Worm (Caenorhabditis elegans) whole organism, L4 larva: Measurements from ENCODE around the gene F56F11.4.

ENCODE experiments used
- F49E8.2 ChIP-seq: sonication (generic microtip); optimal IDR thresholded peaks from 2 replicates; lab custom pipeline; 2016; ENCODE audit warnings: missing compliant biosample characterization, mild to moderate bottlenecking, missing genetic modification characterization, borderline replicate concordance
- Y5F2A.4 ChIP-seq: fragments of 200-800 bp; sonication (Bioruptor generic); optimal IDR thresholded peaks from 2 replicates; lab custom pipeline; 2018; ENCODE audit warnings: mild to moderate bottlenecking, missing genetic modification characterization, missing compliant biosample characterization
- aly-2 ChIP-seq: sonication (generic microtip); optimal IDR thresholded peaks from 2 replicates; lab custom pipeline; 2018; ENCODE audit warnings: missing biosample characterization, missing genetic modification characterization

DNA sequence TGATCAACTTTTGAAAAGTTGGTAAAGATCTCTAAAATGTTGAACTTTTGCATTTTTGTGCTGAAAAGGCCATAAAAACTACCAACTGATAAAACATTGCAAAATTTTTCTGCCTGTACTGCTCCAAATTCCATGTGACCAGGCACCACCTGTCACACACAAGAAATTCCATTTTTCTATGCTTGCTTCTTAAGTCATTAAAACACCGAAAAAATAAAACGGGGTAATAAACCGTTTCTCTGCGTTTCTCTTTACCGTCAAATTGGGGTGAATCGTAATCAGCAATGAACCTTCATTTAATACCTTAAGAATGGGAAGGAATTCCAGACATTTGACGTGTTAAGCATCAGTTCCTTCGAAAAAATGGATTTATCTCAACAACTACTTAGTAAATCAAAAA is 14.2 kb downstream of the F56F11.4 start:
- TF ChIP-seq F49E8.2 (tag; lab: Kevin White, UChicago) (no peak), aly-2 (no peak), Y5F2A.4 (GFP tag; lab: Kevin White, UChicago) (no peak)
